Worm (Caenorhabditis elegans) whole organism, L1 larva: ENCODE measurements around the gene fbxb-17.

ENCODE experiments used
- alr-1 ChIP-seq: fragments of 200-800 bp; sonication (Bioruptor generic); optimal IDR thresholded peaks from 2 replicates; lab custom pipeline; 2018; ENCODE audit warnings: borderline replicate concordance, mild to moderate bottlenecking, missing genetic modification characterization, missing compliant biosample characterization
- ces-1 ChIP-seq: fragments of 150-350 bp; optimal IDR thresholded peaks from 2 replicates; lab custom pipeline; 2014; ENCODE audit warnings: missing biosample characterization, missing genetic modification reagents, missing genetic modification characterization
- jun-1 ChIP-seq: fragments of 150-350 bp; optimal IDR thresholded peaks from 2 replicates; lab custom pipeline; 2014; ENCODE audit warnings: missing biosample characterization, missing genetic modification reagents, missing genetic modification characterization
- lin-15B ChIP-seq: fragments of 150-350 bp; sonication (generic microtip); optimal IDR thresholded peaks from 3 replicates; lab custom pipeline; 2014; ENCODE audit warnings: missing biosample characterization, missing genetic modification characterization
- lin-39 ChIP-seq: fragments of 150-350 bp; optimal IDR thresholded peaks from 2 replicates; lab custom pipeline; 2014; ENCODE audit warnings: missing biosample characterization, missing genetic modification reagents, missing genetic modification characterization
- mdl-1 ChIP-seq, 2 experiments: fragments of 150-350 bp; optimal IDR thresholded peaks; 2 replicates each; lab custom pipeline; 2014 to 2017; ENCODE audit warnings: missing biosample characterization in 2 of 2, missing genetic modification characterization in 2 of 2, inconsistent platforms in 1 of 2
- nhr-11 ChIP-seq: fragments of 150-350 bp; optimal IDR thresholded peaks from 2 replicates; lab custom pipeline; 2014; ENCODE audit warnings: missing biosample characterization, missing genetic modification characterization
- nhr-77 ChIP-seq: fragments of 150-350 bp; optimal IDR thresholded peaks from 2 replicates; lab custom pipeline; 2014; ENCODE audit warnings: missing biosample characterization, missing genetic modification characterization
- unc-62 ChIP-seq: fragments of 150-350 bp; optimal IDR thresholded peaks from 2 replicates; lab custom pipeline; 2014; ENCODE audit warnings: missing biosample characterization, missing genetic modification reagents, missing genetic modification characterization

DNA sequence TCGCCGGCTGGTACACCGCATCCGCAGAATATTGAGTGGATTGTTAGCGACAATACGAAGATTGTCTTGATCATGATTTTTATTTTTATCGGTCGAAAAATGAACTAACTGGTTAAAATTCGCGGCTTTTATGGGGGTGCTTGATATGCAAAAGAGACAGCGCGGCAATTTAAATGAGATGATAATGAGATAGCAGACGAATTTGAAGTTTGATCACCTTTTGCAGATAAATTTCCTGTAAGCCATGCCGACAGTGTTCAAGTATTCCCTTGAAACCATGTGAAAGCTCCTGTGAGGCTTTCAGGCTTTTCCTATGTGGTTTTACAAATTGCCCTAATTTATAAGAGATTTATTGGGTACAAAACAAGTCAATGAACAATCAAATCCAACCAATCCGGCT is 30.0 kb upstream of the fbxb-17 start, which contains the start of gene ZC204.17:
- TF ChIP-seq jun-1 (tag; lab: Kevin White, UChicago) = no peak
- TF ChIP-seq nhr-77 = no peak
- no peak for TF ChIP-seq alr-1
- no peak for TF ChIP-seq lin-15B (tag; lab: Kevin White, UChicago)
- no peak for TF ChIP-seq lin-39 (tag; lab: Kevin White, UChicago)
- no peak for TF ChIP-seq nhr-11
- no peak for TF ChIP-seq unc-62 (GFP tag; lab: Kevin White, UChicago)
- no peak for TF ChIP-seq ces-1 (GFP tag; lab: Kevin White, UChicago)
- no peak for TF ChIP-seq mdl-1 (tag; optimal IDR thresholded peaks at IDR 0.05; lab: Kevin White, UChicago)
